Worm (Caenorhabditis elegans) whole organism, late embryonic: ENCODE data around the gene atg-7.

Source experiments
- C38D4.7 ChIP-seq: fragments of 200-800 bp; sonication (Bioruptor generic); optimal IDR thresholded peaks from 2 replicates; lab custom pipeline; 2018; ENCODE audit warnings: mild to moderate bottlenecking, missing genetic modification characterization, moderate library complexity, missing compliant biosample characterization
- F13H6.1 ChIP-seq: sonication (generic microtip); optimal IDR thresholded peaks from 2 replicates; lab custom pipeline; 2016; ENCODE audit warnings: missing genetic modification characterization, missing compliant biosample characterization
- K09A11.1 ChIP-seq: sonication (generic microtip); optimal IDR thresholded peaks from 2 replicates; lab custom pipeline; 2017; ENCODE audit warnings: antibody characterized with exemption, mild to moderate bottlenecking, missing genetic modification characterization, missing compliant biosample characterization; ENCODE audit not compliant: insufficient read depth
- T23F11.4 ChIP-seq: fragments of 200-800 bp; sonication (Bioruptor generic); optimal IDR thresholded peaks from 2 replicates; lab custom pipeline; 2018; ENCODE audit warnings: mild to moderate bottlenecking, missing genetic modification characterization, missing compliant biosample characterization
- Y22D7AL.16 ChIP-seq: sonication (generic microtip); optimal IDR thresholded peaks from 2 replicates; lab custom pipeline; 2016; ENCODE audit warnings: missing genetic modification characterization, missing compliant biosample characterization
- ahr-1 ChIP-seq: sonication (generic microtip); optimal IDR thresholded peaks from 2 replicates; lab custom pipeline; 2016; ENCODE audit warnings: missing genetic modification characterization, missing compliant biosample characterization
- ceh-14 ChIP-seq: sonication (generic microtip); optimal IDR thresholded peaks from 2 replicates; lab custom pipeline; 2016; ENCODE audit warnings: missing genotype, missing genetic modification characterization, missing compliant biosample characterization
- ceh-18 ChIP-seq: sonication (generic microtip); optimal IDR thresholded peaks from 2 replicates; lab custom pipeline; 2016; ENCODE audit warnings: missing genetic modification characterization, missing compliant biosample characterization
- ceh-34 ChIP-seq: sonication (generic microtip); optimal IDR thresholded peaks from 2 replicates; lab custom pipeline; 2016; ENCODE audit warnings: mild to moderate bottlenecking, missing genetic modification characterization, missing compliant biosample characterization
- ceh-9 ChIP-seq: sonication (generic microtip); optimal IDR thresholded peaks from 2 replicates; lab custom pipeline; 2016; ENCODE audit warnings: mild to moderate bottlenecking, missing genetic modification characterization, inconsistent platforms, missing compliant biosample characterization
- che-1 ChIP-seq: sonication (generic microtip); optimal IDR thresholded peaks from 2 replicates; lab custom pipeline; 2016; ENCODE audit warnings: mild to moderate bottlenecking, missing genetic modification characterization, missing compliant biosample characterization
- dmd-4 ChIP-seq: sonication (generic microtip); optimal IDR thresholded peaks from 2 replicates; lab custom pipeline; 2016; ENCODE audit warnings: borderline replicate concordance, missing genetic modification characterization, missing compliant biosample characterization
- dve-1 ChIP-seq: sonication (generic microtip); optimal IDR thresholded peaks from 2 replicates; lab custom pipeline; 2017; ENCODE audit warnings: antibody characterized with exemption, mild to moderate bottlenecking, missing genetic modification characterization, missing compliant biosample characterization
- elt-2 ChIP-seq: sonication (generic microtip); optimal IDR thresholded peaks from 2 replicates; lab custom pipeline; 2016; ENCODE audit warnings: missing genetic modification reagents, missing genetic modification characterization, missing compliant biosample characterization
- elt-4 ChIP-seq: sonication (generic microtip); optimal IDR thresholded peaks from 2 replicates; lab custom pipeline; 2016; ENCODE audit warnings: missing genetic modification characterization, missing compliant biosample characterization
- fax-1 ChIP-seq: sonication (generic microtip); optimal IDR thresholded peaks from 2 replicates; lab custom pipeline; 2016; ENCODE audit warnings: missing genotype, missing genetic modification characterization, missing compliant biosample characterization
- hlh-13 ChIP-seq: fragments of 200-800 bp; sonication (Bioruptor generic); optimal IDR thresholded peaks from 2 replicates; lab custom pipeline; 2018; ENCODE audit warnings: mild to moderate bottlenecking, missing genetic modification characterization, missing compliant biosample characterization
- hlh-30 ChIP-seq: sonication (generic microtip); optimal IDR thresholded peaks from 2 replicates; lab custom pipeline; 2017; ENCODE audit warnings: antibody characterized with exemption, missing genetic modification characterization, missing compliant biosample characterization; ENCODE audit not compliant: insufficient read depth
- lin-11 ChIP-seq: fragments of 200-800 bp; sonication (Bioruptor generic); optimal IDR thresholded peaks from 2 replicates; lab custom pipeline; 2018; ENCODE audit warnings: mild to moderate bottlenecking, missing genetic modification characterization, missing compliant biosample characterization
- madf-2 ChIP-seq: sonication (generic microtip); optimal IDR thresholded peaks from 2 replicates; lab custom pipeline; 2017; ENCODE audit warnings: missing genetic modification characterization, missing compliant biosample characterization
- nfya-1 ChIP-seq: sonication (generic microtip); optimal IDR thresholded peaks from 2 replicates; lab custom pipeline; 2017; ENCODE audit warnings: missing genetic modification characterization, mild to moderate bottlenecking, missing compliant biosample characterization, antibody characterized with exemption, moderate library complexity
- nhr-11 ChIP-seq: fragments of 150-350 bp; optimal IDR thresholded peaks from 2 replicates; lab custom pipeline; 2014; ENCODE audit warnings: missing biosample characterization, missing genetic modification characterization
- npax-4 ChIP-seq: sonication (generic microtip); optimal IDR thresholded peaks from 2 replicates; lab custom pipeline; 2016; ENCODE audit warnings: missing genetic modification characterization, missing compliant biosample characterization
- pat-9 ChIP-seq: fragments of 200-800 bp; sonication (Bioruptor generic); optimal IDR thresholded peaks from 2 replicates; lab custom pipeline; 2018; ENCODE audit warnings: mild to moderate bottlenecking, missing genetic modification characterization, moderate library complexity, missing compliant biosample characterization
- ref-2 ChIP-seq: sonication (generic microtip); optimal IDR thresholded peaks from 2 replicates; lab custom pipeline; 2016; ENCODE audit warnings: missing genetic modification characterization, missing compliant biosample characterization
- rnt-1 ChIP-seq: sonication (generic microtip); optimal IDR thresholded peaks from 2 replicates; lab custom pipeline; 2016; ENCODE audit warnings: missing genetic modification characterization, missing compliant biosample characterization
- sox-2 ChIP-seq: fragments of 200-800 bp; sonication (Bioruptor generic); IDR thresholded peaks from 2 replicates; pipeline ENCODE4 v1.3.6; 2022; ENCODE audit warnings: missing genetic modification reagents, missing genetic modification characterization, missing compliant biosample characterization
- tbx-2 ChIP-seq: sonication (generic microtip); optimal IDR thresholded peaks from 2 replicates; lab custom pipeline; 2016; ENCODE audit warnings: missing genetic modification characterization, missing compliant biosample characterization
- ttx-3 ChIP-seq: sonication (generic microtip); optimal IDR thresholded peaks from 2 replicates; lab custom pipeline; 2016; ENCODE audit warnings: missing genetic modification reagents, missing genetic modification characterization, missing compliant biosample characterization
- unc-42 ChIP-seq: sonication (generic microtip); optimal IDR thresholded peaks from 2 replicates; lab custom pipeline; 2016; ENCODE audit warnings: missing genotype, missing genetic modification characterization, missing compliant biosample characterization
- unc-55 ChIP-seq: sonication (generic microtip); optimal IDR thresholded peaks from 2 replicates; lab custom pipeline; 2017; ENCODE audit warnings: missing biosample characterization, missing genetic modification reagents, missing genetic modification characterization
- unc-86 ChIP-seq: sonication (generic microtip); optimal IDR thresholded peaks from 2 replicates; lab custom pipeline; 2016; ENCODE audit warnings: missing genetic modification characterization, missing compliant biosample characterization
- zip-5 ChIP-seq: sonication (generic microtip); optimal IDR thresholded peaks from 2 replicates; lab custom pipeline; 2016; ENCODE audit warnings: missing genetic modification characterization, missing compliant biosample characterization
- ztf-16 ChIP-seq: sonication (generic microtip); optimal IDR thresholded peaks from 2 replicates; lab custom pipeline; 2017; ENCODE audit warnings: missing genetic modification characterization, missing compliant biosample characterization

The atg-7 gene

ce11 chrIV:11082153-11082552 lies 1.3 kb upstream of the atg-7 start, which contains the start of gene let-70:
Gene let-70 (minus strand): TSS chrIV:11082253.
- TF ChIP-seq T23F11.4 (GFP tag; lab: Kevin White, UChicago) (no peak), nfya-1 (tag; lab: Kevin White, UChicago) (no peak)
- TF ChIP-seq, all 69 proteins: peak for 0

- TF ChIP-seq elt-2 (tag; lab: Kevin White, UChicago), result no peak
- TF ChIP-seq ceh-9 (tag; lab: Kevin White, UChicago), result no peak
- no peak for TF ChIP-seq unc-86
- no peak for TF ChIP-seq zip-5 (tag; lab: Kevin White, UChicago)
- no peak for TF ChIP-seq C38D4.7
- TF ChIP-seq ahr-1 (tag; lab: Kevin White, UChicago), result no peak
- TF ChIP-seq lin-11 (tag; lab: Kevin White, UChicago), result no peak
- no peak for TF ChIP-seq nhr-11 (tag; lab: Kevin White, UChicago)
- TF ChIP-seq sox-2 (GFP tag; lab: Robert Waterston, UW), result no peak
- no peak for TF ChIP-seq ceh-14 (tag; lab: Kevin White, UChicago)
- TF ChIP-seq ceh-34, result no peak
- no peak for TF ChIP-seq hlh-30 (tag; lab: Kevin White, UChicago)
- TF ChIP-seq, all 69 proteins: peak for 0
These were observed 2.4 kb downstream of the atg-7 start, which contains the start of gene Y5F2A.4 for ce11 chrIV:11078482-11078881. Gene Y5F2A.4 (minus strand): TSS chrIV:11078582.

ce11 chrIV:11070895-11071294 lies 10.0 kb downstream of the atg-7 start:
- TF ChIP-seq che-1 (tag; lab: Kevin White, UChicago) (peak; percentile 45), madf-2 (peak; percentile 57), dmd-4 (peak; percentile 70), pat-9 (tag; lab: Kevin White, UChicago) (peak; percentile 42), lin-11 (tag; lab: Kevin White, UChicago) (peak; percentile 46), hlh-13 (GFP tag; lab: Kevin White, UChicago) (peak; percentile 72), npax-4 (tag; lab: Kevin White, UChicago) (peak; percentile 30), ztf-16 (tag; lab: Kevin White, UChicago) (peak; percentile 29)

- TF ChIP-seq ceh-18 (tag; lab: Kevin White, UChicago) (peak; percentile 68), F13H6.1 (no peak), tbx-2 (tag; lab: Kevin White, UChicago) (no peak), elt-4 (no peak), elt-2 (tag; lab: Kevin White, UChicago) (no peak), hlh-30 (tag; lab: Kevin White, UChicago) (peak; percentile 55), dmd-4 (no peak), unc-55 (peak; percentile 100), unc-42 (tag; lab: Kevin White, UChicago) (no peak), nfya-1 (tag; lab: Kevin White, UChicago) (peak; percentile 47), ref-2 (tag; lab: Kevin White, UChicago) (no peak), rnt-1 (tag; lab: Kevin White, UChicago) (peak; percentile 81), unc-86 (no peak), fax-1 (tag; lab: Kevin White, UChicago) (no peak), ceh-14 (tag; lab: Kevin White, UChicago) (no peak), dve-1 (tag; lab: Kevin White, UChicago) (no peak), K09A11.1 (tag; lab: Kevin White, UChicago) (no peak), Y22D7AL.16 (tag; lab: Kevin White, UChicago) (no peak)
These were observed 12.5 kb downstream of the atg-7 start for ce11 chrIV:11068314-11068713.

- no peak for TF ChIP-seq ttx-3 (tag; lab: Kevin White, UChicago)
- peak; percentile 51 for TF ChIP-seq ceh-18 (tag; lab: Kevin White, UChicago)
These were observed 13.9 kb downstream of the atg-7 start, which contains the start of gene ttr-17 for ce11 chrIV:11067003-11067402. Gene ttr-17 (minus strand): TSS chrIV:11067026.
